Fruit fly (Drosophila melanogaster) whole organism: Measurements from ENCODE around the gene CG31717.

Source experiments
- CG8478 ChIP-seq: fragments of >200 bp; optimal IDR thresholded peaks from 2 replicates; lab custom pipeline; 2018; ENCODE audit warnings: inconsistent platforms
- Dll ChIP-seq: fragments of >200 bp; optimal IDR thresholded peaks from 2 replicates; lab custom pipeline; 2017
- pan ChIP-seq: fragments of >200 bp; optimal IDR thresholded peaks from 2 replicates; lab custom pipeline; 2017
- psq ChIP-seq: fragments of >200 bp; optimal IDR thresholded peaks from 2 replicates; lab custom pipeline; 2017

- TF ChIP-seq CG8478 (no peak), pan (lab: Kevin White, UChicago) (no peak), psq (lab: Kevin White, UChicago) (no peak), Dll (lab: Kevin White, UChicago) (no peak)
These were observed 48.8 kb upstream of the CG31717 start for dm6 chr2L:10201743-10202142.
